Worm (Caenorhabditis elegans): Measurements from ENCODE around the gene bath-2.

DNA sequence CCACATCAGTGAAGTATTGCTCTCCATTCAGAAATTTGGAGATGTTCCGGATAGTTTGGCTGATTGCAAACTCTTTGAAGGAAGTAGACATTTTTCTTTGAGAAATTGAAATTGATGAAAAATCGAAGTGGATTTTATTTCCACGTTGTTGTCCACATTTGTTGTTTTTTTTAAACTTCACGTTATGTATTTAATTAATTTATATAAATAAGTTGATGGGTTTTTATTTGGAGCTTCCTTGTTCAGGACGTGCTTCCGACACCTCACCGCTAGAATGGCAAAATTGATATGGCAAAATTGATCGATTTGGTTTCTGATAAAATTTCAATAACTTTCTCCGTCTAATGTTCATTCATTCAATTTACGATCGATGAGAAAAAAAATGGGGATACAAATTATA, 23.9 kb upstream of the bath-2 start, which contains the start of gene math-48:
- TF ChIP-seq ztf-3 (GFP tag; optimal IDR thresholded peaks at IDR 0.05), result no peak
- TF ChIP-seq F52B5.7 (tag; optimal IDR thresholded peaks at IDR 0.05), result no peak
- no peak for TF ChIP-seq mel-28 (tag; optimal IDR thresholded peaks at IDR 0.05; ENCODE audit: borderline replicate concordance)
- no peak for TF ChIP-seq dpl-1 (GFP tag; optimal IDR thresholded peaks at IDR 0.05)
- no peak for TF ChIP-seq snpc-4 (GFP tag; optimal IDR thresholded peaks at IDR 0.05)
- no peak for TF ChIP-seq snpc-4 (tag; optimal IDR thresholded peaks at IDR 0.05)
- no peak for TF ChIP-seq unc-62 (GFP tag; optimal IDR thresholded peaks at IDR 0.05)
- TF ChIP-seq ama-1 (optimal IDR thresholded peaks at IDR 0.05), result no peak
- TF ChIP-seq ama-1 (GFP tag; optimal IDR thresholded peaks at IDR 0.05), result no peak
- TF ChIP-seq chd-7 (tag; optimal IDR thresholded peaks at IDR 0.05), result no peak
- TF ChIP-seq nhr-120 (GFP tag; IDR thresholded peaks at IDR 0.05), result no peak
- no peak for TF ChIP-seq lin-35 (GFP tag; optimal IDR thresholded peaks at IDR 0.05)
- no peak for TF ChIP-seq nhr-90 (tag; optimal IDR thresholded peaks at IDR 0.05)

Measured in whole organism, young adult.